Worm (Caenorhabditis elegans) whole organism, midembryonic: ENCODE data around the gene gpb-1.

Experiments
- cog-1 ChIP-seq: sonication (generic microtip); optimal IDR thresholded peaks from 2 replicates; lab custom pipeline; 2016; ENCODE audit warnings: missing genetic modification characterization, missing compliant biosample characterization
- flt-1 ChIP-seq: fragments of 200-800 bp; sonication (Bioruptor generic); IDR thresholded peaks from 2 replicates; pipeline ENCODE4 v1.3.6; 2022; ENCODE audit warnings: missing genetic modification characterization, missing compliant biosample characterization
- klf-2 ChIP-seq: fragments of 200-800 bp; sonication (Bioruptor generic); conservative IDR thresholded peaks from 2 replicates; pipeline ENCODE4 v1.3.6; 2022; ENCODE audit warnings: missing genetic modification reagents, missing genetic modification characterization, missing compliant biosample characterization
- med-1 ChIP-seq: sonication (generic microtip); optimal IDR thresholded peaks from 2 replicates; lab custom pipeline; 2017; ENCODE audit warnings: missing genetic modification characterization, mild to moderate bottlenecking, missing compliant biosample characterization, antibody characterized with exemption, missing genetic modification reagents; ENCODE audit not compliant: insufficient read depth
- ref-1 ChIP-seq: fragments of 200-800 bp; sonication (Bioruptor generic); conservative IDR thresholded peaks from 2 replicates; pipeline ENCODE4 v1.3.6; 2022; ENCODE audit warnings: missing genetic modification reagents, missing genetic modification characterization, missing compliant biosample characterization
- tab-1 ChIP-seq: fragments of 200-800 bp; sonication (Bioruptor generic); IDR thresholded peaks from 2 replicates; pipeline ENCODE4 v1.3.6; 2022; ENCODE audit warnings: missing genetic modification characterization, missing compliant biosample characterization
- ztf-23 ChIP-seq: fragments of 200-800 bp; sonication (Bioruptor generic); IDR thresholded peaks from 2 replicates; pipeline ENCODE4 v1.3.6; 2022; ENCODE audit warnings: missing genetic modification reagents, missing genetic modification characterization, missing compliant biosample characterization
- ztf-29 ChIP-seq: fragments of 200-800 bp; sonication (Bioruptor generic); IDR thresholded peaks from 2 replicates; pipeline ENCODE4 v1.3.6; 2022; ENCODE audit warnings: missing genetic modification reagents, missing genetic modification characterization, missing compliant biosample characterization

ce11 chrII:11728545-11729105 is 19.8 kb downstream of the gpb-1 start, which contains the start of gene alh-8:
- TF ChIP-seq flt-1 (GFP tag; lab: Robert Waterston, UW) (no peak), ref-1 (GFP tag; lab: Robert Waterston, UW) (no peak), ztf-29 (GFP tag; lab: Robert Waterston, UW) (no peak), med-1 (GFP tag; lab: Kevin White, UChicago) (no peak), ztf-23 (GFP tag; lab: Robert Waterston, UW) (no peak), klf-2 (no peak), tab-1 (GFP tag; lab: Robert Waterston, UW) (no peak), cog-1 (tag; lab: Kevin White, UChicago) (no peak)
